Fruit fly (Drosophila melanogaster): ENCODE results near the gene alt.
A peak's percentile ranks its signal among the peaks of the same experiment; 100 is the strongest.

alt gene

dm6 chr3R:17718051-17718693, 35.9 kb upstream of the alt start, which contains the start of gene osa (continued):
- TF ChIP-seq slou (GFP tag; optimal IDR thresholded peaks at IDR 0.05) (no peak), D19A (tag; optimal IDR thresholded peaks at IDR 0.05) (peak; percentile 78), Fer1 (GFP tag; optimal IDR thresholded peaks at IDR 0.05) (peak; percentile 34), CG6175 (GFP tag; IDR thresholded peaks at IDR 0.05) (no peak), crc (GFP tag; optimal IDR thresholded peaks at IDR 0.05) (no peak), phol (tag; optimal IDR thresholded peaks at IDR 0.05) (peak; percentile 100), CG1603 (tag; optimal IDR thresholded peaks at IDR 0.05) (peak; percentile 32), Hmr (GFP tag; optimal IDR thresholded peaks at IDR 0.05) (peak; percentile 16), wor (GFP tag; IDR thresholded peaks at IDR 0.05) (no peak), Dad (GFP tag; optimal IDR thresholded peaks at IDR 0.05) (peak; percentile 8), CG12391 (tag; optimal IDR thresholded peaks at IDR 0.05) (peak; percentile 10), ato (GFP tag; IDR thresholded peaks at IDR 0.05; ENCODE audit: partially characterized antibody) (no peak), onecut (GFP tag; IDR thresholded peaks at IDR 0.05) (peak; percentile 33), bsh (GFP tag; optimal IDR thresholded peaks at IDR 0.05) (no peak), her (GFP tag; optimal IDR thresholded peaks at IDR 0.05) (peak; percentile 98), CG14441 (GFP tag; IDR thresholded peaks at IDR 0.05) (no peak), trem (tag; optimal IDR thresholded peaks at IDR 0.05) (peak; percentile 53), NC2β (GFP tag; optimal IDR thresholded peaks at IDR 0.05) (peak; percentile 20), Ets97D (GFP tag; optimal IDR thresholded peaks at IDR 0.05) (peak; percentile 85), nmo (GFP tag; optimal IDR thresholded peaks at IDR 0.05) (peak; percentile 64), Jarid2 (GFP tag; optimal IDR thresholded peaks at IDR 0.05) (peak; percentile 56), ssp (GFP tag; IDR thresholded peaks at IDR 0.05) (no peak), gro (GFP tag; optimal IDR thresholded peaks at IDR 0.05) (peak; percentile 42), Gug (GFP tag; IDR thresholded peaks at IDR 0.05) (peak; percentile 62; the same call in 2 of the 4 replicates), CHES-1-like (GFP tag; optimal IDR thresholded peaks at IDR 0.05) (peak; percentile 41), ash1 (GFP tag; optimal IDR thresholded peaks at IDR 0.05) (no peak)

- TF ChIP-seq CG5180 (GFP tag; optimal IDR thresholded peaks at IDR 0.05) = peak; percentile 83
- TF ChIP-seq CG14014 (GFP tag; IDR thresholded peaks at IDR 0.05) = no peak
- peak; percentile 91 for TF ChIP-seq pfk (GFP tag; optimal IDR thresholded peaks at IDR 0.05)
- TF ChIP-seq CG10147 (GFP tag; optimal IDR thresholded peaks at IDR 0.05) = peak; percentile 8
- no peak for TF ChIP-seq CG42726 (GFP tag; IDR thresholded peaks at IDR 0.05; ENCODE audit: partially characterized antibody)
- no peak for TF ChIP-seq CG31365 (tag; optimal IDR thresholded peaks at IDR 0.05)
- peak; percentile 46 for TF ChIP-seq stwl (tag; optimal IDR thresholded peaks at IDR 0.05)
- TF ChIP-seq NK7.1 (GFP tag; optimal IDR thresholded peaks at IDR 0.05) = peak; percentile 9
- TF ChIP-seq CG2678 (tag; optimal IDR thresholded peaks at IDR 0.05) = peak; percentile 28
- no peak for TF ChIP-seq trem (tag; optimal IDR thresholded peaks at IDR 0.05)
- TF ChIP-seq grau (tag; optimal IDR thresholded peaks at IDR 0.05) = peak; percentile 31
- no peak for TF ChIP-seq Mad (GFP tag; optimal IDR thresholded peaks at IDR 0.05)
- peak; percentile 22 for TF ChIP-seq CG17829 (tag; optimal IDR thresholded peaks at IDR 0.05)
- TF ChIP-seq nerfin-1 (tag; optimal IDR thresholded peaks at IDR 0.05) = peak; percentile 46
- peak; percentile 5 for TF ChIP-seq D19A (tag; optimal IDR thresholded peaks at IDR 0.05)
- no peak for TF ChIP-seq Atf-2 (GFP tag; optimal IDR thresholded peaks at IDR 0.05)
- TF ChIP-seq pho (GFP tag; optimal IDR thresholded peaks at IDR 0.05) = peak; percentile 17
- no peak for TF ChIP-seq Sry-β (GFP tag; optimal IDR thresholded peaks at IDR 0.05)
- TF ChIP-seq sqz (GFP tag; optimal IDR thresholded peaks at IDR 0.05) = no peak
- TF ChIP-seq Max (GFP tag; optimal IDR thresholded peaks at IDR 0.05) = peak; percentile 22
- TF ChIP-seq onecut (GFP tag; IDR thresholded peaks at IDR 0.05) = peak; percentile 65; the same call in 1 of the 2 replicates
- no peak for TF ChIP-seq Camta (GFP tag; optimal IDR thresholded peaks at IDR 0.05)
- peak; percentile 72 for TF ChIP-seq cwo (GFP tag; optimal IDR thresholded peaks at IDR 0.05)
- no peak for TF ChIP-seq tin (GFP tag; optimal IDR thresholded peaks at IDR 0.05)
- no peak for TF ChIP-seq CG11723 (GFP tag; optimal IDR thresholded peaks at IDR 0.05)
- TF ChIP-seq her (GFP tag; optimal IDR thresholded peaks at IDR 0.05) = peak; percentile 51
These were observed 34.7 kb upstream of the alt start for dm6 chr3R:17716858-17717596.
